Worm (Caenorhabditis elegans): ENCODE data around the gene F28B1.2.

The F28B1.2 gene

DNA sequence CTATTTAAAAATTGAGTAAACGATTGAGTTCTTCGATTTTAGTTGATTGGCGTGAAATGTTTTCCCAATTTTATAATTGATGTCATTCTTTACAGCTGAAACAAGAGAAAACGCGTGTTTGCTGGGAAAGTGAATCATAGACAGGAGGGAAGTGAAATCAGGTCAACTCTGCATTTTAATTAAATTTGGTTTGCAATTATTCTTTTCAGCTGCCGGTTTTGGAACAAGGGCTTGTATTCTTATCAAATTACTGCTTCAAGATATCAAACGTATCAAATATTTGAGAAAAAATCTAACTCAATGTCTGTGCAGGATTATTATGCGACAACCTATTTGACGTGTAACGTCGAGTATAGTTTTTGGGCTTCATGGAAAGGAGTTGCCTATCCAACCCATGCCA is 27.8 kb upstream of the F28B1.2 start, which contains the start of gene srh-97:
TSS of gene srh-97 (plus strand) at position 301 of the 400 bp plus-strand sequence.
- no peak for TF ChIP-seq ztf-29 (GFP tag; IDR thresholded peaks at IDR 0.05)
- no peak for TF ChIP-seq cog-1 (tag; optimal IDR thresholded peaks at IDR 0.05)
- no peak for TF ChIP-seq klf-2 (GFP tag; conservative IDR thresholded peaks at IDR 0.05)
- TF ChIP-seq flt-1 (GFP tag; IDR thresholded peaks at IDR 0.05) = no peak
- TF ChIP-seq med-1 (GFP tag; optimal IDR thresholded peaks at IDR 0.05; ENCODE audit: insufficient read depth) = no peak
- no peak for TF ChIP-seq ztf-23 (GFP tag; IDR thresholded peaks at IDR 0.05)
- TF ChIP-seq T22C8.4 (GFP tag; IDR thresholded peaks at IDR 0.05) = no peak
- no peak for TF ChIP-seq ref-1 (GFP tag; conservative IDR thresholded peaks at IDR 0.05)
- no peak for TF ChIP-seq tab-1 (GFP tag; IDR thresholded peaks at IDR 0.05)

DNA sequence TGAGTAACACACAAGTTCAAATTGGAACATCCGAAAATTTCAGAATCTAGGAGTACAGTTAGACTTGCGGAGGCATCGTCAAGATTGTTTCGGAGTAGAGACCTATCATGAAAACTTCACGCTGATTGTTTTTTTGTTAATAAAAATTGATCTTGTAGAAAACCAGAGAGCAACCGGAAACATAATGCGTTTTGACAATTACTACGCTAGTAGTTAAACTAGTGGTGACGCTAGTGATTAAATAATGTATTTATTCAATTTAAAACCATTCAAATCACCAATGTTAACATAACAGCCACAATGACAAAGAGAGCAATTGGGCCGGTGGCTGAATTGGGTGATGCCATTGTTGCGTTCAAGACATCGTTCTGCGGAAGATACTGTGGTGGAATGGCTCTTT is 24.9 kb upstream of the F28B1.2 start, which contains the start of gene F49H6.17:
TSS of gene F49H6.17 (plus strand) at position 301 of the 400 bp plus-strand sequence.
- no peak for TF ChIP-seq cog-1 (tag; optimal IDR thresholded peaks at IDR 0.05)
- TF ChIP-seq klf-2 (GFP tag; conservative IDR thresholded peaks at IDR 0.05) = no peak
- no peak for TF ChIP-seq flt-1 (GFP tag; IDR thresholded peaks at IDR 0.05)
- no peak for TF ChIP-seq tab-1 (GFP tag; IDR thresholded peaks at IDR 0.05)
- no peak for TF ChIP-seq ztf-23 (GFP tag; IDR thresholded peaks at IDR 0.05)
- no peak for TF ChIP-seq T22C8.4 (GFP tag; IDR thresholded peaks at IDR 0.05)
- no peak for TF ChIP-seq med-1 (GFP tag; optimal IDR thresholded peaks at IDR 0.05; ENCODE audit: insufficient read depth)
- TF ChIP-seq ref-1 (GFP tag; conservative IDR thresholded peaks at IDR 0.05) = no peak
- TF ChIP-seq ztf-29 (GFP tag; IDR thresholded peaks at IDR 0.05) = no peak

DNA sequence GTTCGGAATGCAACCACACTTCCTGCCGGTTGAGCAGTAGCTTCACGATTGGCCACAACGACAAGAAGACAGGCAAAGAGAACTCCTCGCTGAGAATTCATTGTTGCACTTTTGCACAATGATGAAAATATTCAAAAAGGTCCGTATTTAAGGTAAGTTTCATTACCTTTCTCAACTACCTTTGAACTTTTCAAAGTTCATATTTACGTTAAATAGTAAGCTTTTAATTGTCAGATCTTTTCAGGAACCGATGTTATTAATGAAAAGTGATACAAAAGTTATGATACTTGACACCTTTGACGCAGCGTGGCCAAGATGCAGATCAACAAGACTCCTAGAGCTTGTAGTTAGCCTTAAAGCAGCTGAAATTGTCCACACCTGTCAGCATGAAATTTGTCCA is 23.2 kb upstream of the F28B1.2 start, which contains the start of gene F49H6.12:
TSS of gene F49H6.12 (minus strand) at position 101 of the 400 bp plus-strand sequence.
- TF ChIP-seq tab-1 (GFP tag; IDR thresholded peaks at IDR 0.05) (no peak), flt-1 (GFP tag; IDR thresholded peaks at IDR 0.05) (no peak), klf-2 (GFP tag; conservative IDR thresholded peaks at IDR 0.05) (no peak), ref-1 (GFP tag; conservative IDR thresholded peaks at IDR 0.05) (no peak), cog-1 (tag; optimal IDR thresholded peaks at IDR 0.05) (no peak), ztf-29 (GFP tag; IDR thresholded peaks at IDR 0.05) (no peak), T22C8.4 (GFP tag; IDR thresholded peaks at IDR 0.05) (no peak), ztf-23 (GFP tag; IDR thresholded peaks at IDR 0.05) (no peak), med-1 (GFP tag; optimal IDR thresholded peaks at IDR 0.05; ENCODE audit: insufficient read depth) (no peak)

DNA sequence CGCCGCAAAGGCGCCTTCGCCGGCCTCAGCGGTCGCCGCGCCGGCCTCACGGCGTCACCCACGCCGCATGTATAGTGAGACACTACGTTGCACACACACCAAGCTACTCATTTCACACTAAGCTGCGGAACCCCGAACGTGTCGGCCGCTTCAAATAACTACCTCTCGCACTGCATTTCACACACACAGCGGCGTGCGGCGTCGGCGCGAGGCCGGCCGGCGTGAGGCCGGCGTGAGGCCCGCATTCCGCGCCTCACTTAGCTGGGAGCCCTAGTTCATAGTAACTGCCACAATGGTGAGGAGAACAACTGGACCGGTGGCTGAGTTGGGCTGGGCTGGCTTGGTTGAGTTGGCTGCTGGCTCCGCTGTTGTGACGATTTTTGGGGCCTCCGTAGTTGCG is 22.5 kb upstream of the F28B1.2 start:
- TF ChIP-seq tab-1 (GFP tag; IDR thresholded peaks at IDR 0.05) = 0 out of 2 replicates have a peak, but pooled peaks have one; percentile 25

DNA sequence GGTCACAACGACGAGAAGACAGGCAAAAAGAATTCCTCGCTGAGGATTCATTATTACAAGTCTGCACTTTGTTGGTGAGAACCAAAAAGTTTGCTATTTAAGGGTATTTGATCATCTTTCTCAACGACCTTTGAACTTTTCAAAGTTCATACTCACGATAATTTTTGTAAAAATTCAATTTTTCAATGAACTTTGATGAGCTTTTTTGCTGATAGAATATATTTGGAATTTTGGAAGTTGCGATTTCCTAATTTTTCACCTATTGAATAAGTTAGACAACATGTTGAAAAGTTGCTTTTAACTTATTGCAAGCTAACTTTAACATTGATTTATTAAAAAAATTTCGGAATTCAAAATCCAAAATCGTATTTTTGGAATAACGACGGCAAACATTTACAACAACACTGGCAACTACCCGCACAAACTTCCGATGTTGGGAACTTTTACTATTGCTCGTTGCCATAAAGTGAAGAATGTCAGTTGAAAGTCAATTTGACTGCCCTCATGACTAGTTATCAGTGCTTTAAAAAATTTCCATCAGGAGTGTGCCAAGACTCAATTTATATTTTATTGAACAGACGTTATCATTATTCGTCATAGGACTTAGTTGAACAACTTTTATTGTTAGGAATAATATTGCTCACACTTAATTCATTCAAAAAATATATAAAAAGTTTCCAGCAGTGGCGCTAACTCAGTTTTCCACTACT is 21.8 kb upstream of the F28B1.2 start, which contains the start of the genes F49H6.8 and F49H6.5:
TSS of gene F49H6.8 (minus strand) at position 51 of the 710 bp plus-strand sequence.
TSS of gene F49H6.5 (plus strand) at position 629 of the 710 bp plus-strand sequence.
- TF ChIP-seq ztf-23 (GFP tag; IDR thresholded peaks at IDR 0.05) (no peak), tab-1 (GFP tag; IDR thresholded peaks at IDR 0.05) (no peak), klf-2 (GFP tag; conservative IDR thresholded peaks at IDR 0.05) (no peak), ztf-29 (GFP tag; IDR thresholded peaks at IDR 0.05) (no peak), cog-1 (tag; optimal IDR thresholded peaks at IDR 0.05) (no peak), med-1 (GFP tag; optimal IDR thresholded peaks at IDR 0.05; ENCODE audit: insufficient read depth) (no peak), flt-1 (GFP tag; IDR thresholded peaks at IDR 0.05) (no peak), T22C8.4 (GFP tag; IDR thresholded peaks at IDR 0.05) (no peak), ref-1 (GFP tag; conservative IDR thresholded peaks at IDR 0.05) (no peak)

DNA sequence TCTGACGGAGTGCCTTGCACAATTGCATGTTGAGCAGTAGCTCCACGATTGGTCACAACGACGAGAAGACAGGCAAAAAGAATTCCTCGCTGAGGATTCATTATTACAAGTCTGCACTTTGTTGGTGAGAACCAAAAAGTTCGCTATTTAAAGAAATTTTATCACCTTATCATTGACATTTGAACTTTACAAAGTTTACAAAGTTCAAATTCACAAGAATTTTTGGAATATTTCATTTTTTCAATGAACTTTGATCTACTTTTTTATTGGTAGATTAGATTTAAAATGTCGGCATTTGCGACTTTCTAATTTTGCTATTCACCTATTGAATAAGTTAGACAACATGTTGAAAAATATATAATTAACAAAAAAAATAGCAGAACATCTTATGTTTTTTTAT is 18.3 kb upstream of the F28B1.2 start, which contains the start of gene F49H6.15:
TSS of gene F49H6.15 (minus strand) at position 101 of the 400 bp plus-strand sequence.
- TF ChIP-seq T22C8.4 (GFP tag; IDR thresholded peaks at IDR 0.05) (no peak), klf-2 (GFP tag; conservative IDR thresholded peaks at IDR 0.05) (no peak), med-1 (GFP tag; optimal IDR thresholded peaks at IDR 0.05; ENCODE audit: insufficient read depth) (no peak)

DNA sequence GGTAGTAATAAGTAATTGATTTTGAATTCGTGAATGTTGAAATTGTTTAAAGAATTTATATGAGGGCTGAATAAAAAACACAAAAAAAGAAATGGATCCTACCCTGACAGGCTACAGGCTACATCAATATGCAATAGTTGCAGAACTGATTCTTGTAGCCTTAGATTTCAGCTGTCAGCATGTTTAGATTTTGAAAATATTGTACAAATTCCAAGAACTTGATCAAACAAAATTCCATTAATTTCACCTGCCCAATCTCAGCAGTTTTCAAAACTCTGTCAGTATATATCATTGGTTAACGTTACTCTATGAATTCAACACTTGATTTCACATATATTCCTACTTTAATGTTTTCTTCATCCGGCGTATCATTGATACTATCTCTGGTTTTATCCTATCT is 14.2 kb upstream of the F28B1.2 start:
- TF ChIP-seq med-1 (GFP tag; optimal IDR thresholded peaks at IDR 0.05; ENCODE audit: insufficient read depth) (no peak), ztf-23 (GFP tag; IDR thresholded peaks at IDR 0.05) (no peak), ref-1 (GFP tag; conservative IDR thresholded peaks at IDR 0.05) (no peak), klf-2 (GFP tag; conservative IDR thresholded peaks at IDR 0.05) (no peak), tab-1 (GFP tag; IDR thresholded peaks at IDR 0.05) (no peak), ztf-29 (GFP tag; IDR thresholded peaks at IDR 0.05) (no peak), T22C8.4 (GFP tag; IDR thresholded peaks at IDR 0.05) (no peak), cog-1 (tag; optimal IDR thresholded peaks at IDR 0.05) (no peak), flt-1 (GFP tag; IDR thresholded peaks at IDR 0.05) (no peak)

DNA sequence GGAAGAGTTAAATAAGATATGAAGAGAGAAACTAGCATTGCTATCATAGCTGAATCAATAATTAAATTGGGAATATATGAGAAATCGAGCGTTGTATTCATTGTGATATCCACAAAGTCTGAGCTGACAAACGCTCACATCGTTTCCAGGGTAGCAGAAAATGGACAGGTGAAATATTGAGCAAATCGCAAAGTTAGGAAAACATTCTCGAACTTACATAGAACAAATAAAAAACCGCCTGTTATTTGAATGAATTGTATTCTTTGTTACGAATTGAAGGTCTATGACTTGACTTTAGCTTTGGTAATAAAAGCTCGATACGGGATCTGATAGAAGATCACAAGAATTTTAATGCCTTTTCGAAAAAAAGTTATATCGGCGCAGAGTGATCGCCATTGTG is 8.8 kb upstream of the F28B1.2 start, which contains the start of gene srz-94:
TSS of gene srz-94 (minus strand) at position 101 of the 400 bp plus-strand sequence.
- TF ChIP-seq med-1 (GFP tag; optimal IDR thresholded peaks at IDR 0.05; ENCODE audit: insufficient read depth) (no peak), klf-2 (GFP tag; conservative IDR thresholded peaks at IDR 0.05) (no peak), flt-1 (GFP tag; IDR thresholded peaks at IDR 0.05) (no peak), ref-1 (GFP tag; conservative IDR thresholded peaks at IDR 0.05) (no peak), tab-1 (GFP tag; IDR thresholded peaks at IDR 0.05) (no peak), ztf-29 (GFP tag; IDR thresholded peaks at IDR 0.05) (no peak), cog-1 (tag; optimal IDR thresholded peaks at IDR 0.05) (no peak), ztf-23 (GFP tag; IDR thresholded peaks at IDR 0.05) (no peak), T22C8.4 (GFP tag; IDR thresholded peaks at IDR 0.05) (no peak)

DNA sequence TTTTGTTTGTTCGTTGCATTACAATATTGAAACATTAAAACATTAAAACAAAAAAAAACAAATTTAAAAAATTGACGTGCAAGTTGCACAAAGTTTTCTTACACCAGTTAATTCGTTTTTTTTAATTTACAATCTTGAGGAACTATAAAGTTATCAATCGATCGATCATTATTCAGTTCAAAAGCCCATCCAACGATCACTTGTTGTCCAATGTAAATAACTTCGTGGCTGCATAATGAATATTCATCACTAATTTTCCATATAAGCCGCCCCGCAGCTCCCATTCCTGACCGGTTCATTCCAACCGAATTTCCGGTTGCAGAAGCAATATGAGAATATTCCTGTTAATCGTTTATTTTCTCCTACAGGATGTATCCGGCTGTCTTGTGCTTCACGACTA is 2.3 kb upstream of the F28B1.2 start, which contains the start of gene hpo-33:
TSS of gene hpo-33 (plus strand) at position 301 of the 400 bp plus-strand sequence.
- TF ChIP-seq flt-1 (GFP tag; IDR thresholded peaks at IDR 0.05) = no peak
- TF ChIP-seq ztf-23 (GFP tag; IDR thresholded peaks at IDR 0.05) = no peak
- TF ChIP-seq ztf-29 (GFP tag; IDR thresholded peaks at IDR 0.05) = no peak
- TF ChIP-seq T22C8.4 (GFP tag; IDR thresholded peaks at IDR 0.05) = no peak
- TF ChIP-seq ref-1 (GFP tag; conservative IDR thresholded peaks at IDR 0.05) = no peak

DNA sequence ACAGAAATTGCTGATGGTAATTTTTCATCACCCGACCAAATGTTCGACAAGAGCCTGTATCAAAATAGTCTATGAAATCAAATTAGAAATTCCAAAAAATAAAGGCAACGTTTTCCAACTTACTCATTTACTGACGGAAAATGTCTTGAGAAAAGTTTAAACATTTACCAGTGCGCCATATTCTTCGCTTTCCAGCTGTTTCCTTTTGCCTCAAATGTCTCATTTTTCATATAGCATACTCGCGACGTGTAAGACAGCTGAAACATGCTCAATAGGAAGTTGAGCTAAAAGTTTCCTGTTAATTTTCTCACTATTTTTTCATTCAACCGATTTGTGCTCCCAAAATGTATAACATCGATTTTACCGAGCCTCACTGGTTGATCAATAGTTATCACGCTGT is 15.4 kb downstream of the F28B1.2 start, which contains the start of gene sri-66:
TSS of gene sri-66 (plus strand) at position 301 of the 400 bp plus-strand sequence.
- TF ChIP-seq ztf-23 (GFP tag; IDR thresholded peaks at IDR 0.05) (no peak), tab-1 (GFP tag; IDR thresholded peaks at IDR 0.05) (no peak), med-1 (GFP tag; optimal IDR thresholded peaks at IDR 0.05; ENCODE audit: insufficient read depth) (no peak), klf-2 (GFP tag; conservative IDR thresholded peaks at IDR 0.05) (no peak), flt-1 (GFP tag; IDR thresholded peaks at IDR 0.05) (no peak)
